Fruit fly (Drosophila melanogaster) whole organism, prepupa: Measurements from ENCODE around the gene jhamt.

Experiments used
- Blimp-1 ChIP-seq: fragments of 200-800 bp; sonication (Bioruptor generic); optimal IDR thresholded peaks from 3 replicates; lab custom pipeline; 2017; ENCODE audit warnings: missing biosample characterization, missing genetic modification characterization, mild to moderate bottlenecking, moderate library complexity, missing genetic modification reagents
- CG10631 ChIP-seq: fragments of 200-800 bp; sonication (Bioruptor generic); optimal IDR thresholded peaks from 2 replicates; lab custom pipeline; 2016; ENCODE audit warnings: missing biosample characterization, missing genetic modification characterization
- CG10669 ChIP-seq: fragments of 200-800 bp; sonication (Bioruptor generic); optimal IDR thresholded peaks from 3 replicates; lab custom pipeline; 2018; ENCODE audit warnings: missing biosample characterization, mild to moderate bottlenecking, missing genetic modification characterization, moderate library complexity
- CG11294 ChIP-seq: fragments of 200-800 bp; sonication (Bioruptor generic); IDR thresholded peaks from 2 replicates; pipeline ENCODE4 v1.3.6; 2022; ENCODE audit warnings: missing biosample characterization, missing genetic modification characterization
- CG11762 ChIP-seq: fragments of 200-800 bp; sonication (Bioruptor generic); optimal IDR thresholded peaks from 3 replicates; lab custom pipeline; 2016; ENCODE audit warnings: missing biosample characterization, missing genetic modification characterization; ENCODE audit not compliant: insufficient read depth
- CG15336 ChIP-seq: fragments of 200-800 bp; sonication (Bioruptor generic); IDR thresholded peaks from 2 replicates; pipeline ENCODE4 v1.3.6; 2022; ENCODE audit warnings: missing biosample characterization, missing genetic modification characterization
- CG1621 ChIP-seq: fragments of 200-800 bp; sonication (Bioruptor generic); optimal IDR thresholded peaks from 3 replicates; lab custom pipeline; 2018; ENCODE audit warnings: missing biosample characterization, mild to moderate bottlenecking, missing genetic modification characterization
- CG32006 ChIP-seq: fragments of 200-800 bp; sonication (Bioruptor generic); optimal IDR thresholded peaks from 3 replicates; lab custom pipeline; 2017; ENCODE audit warnings: missing biosample characterization, mild to moderate bottlenecking, missing genetic modification characterization
- CG34406 ChIP-seq: fragments of 200-800 bp; sonication (Bioruptor generic); optimal IDR thresholded peaks from 3 replicates; lab custom pipeline; 2016; ENCODE audit warnings: missing biosample characterization, missing genetic modification characterization
- CG3919 ChIP-seq: fragments of 200-800 bp; sonication (Bioruptor generic); optimal IDR thresholded peaks from 3 replicates; lab custom pipeline; 2016; ENCODE audit warnings: missing biosample characterization, missing genetic modification characterization
- CG6276 ChIP-seq: fragments of 200-800 bp; sonication (Bioruptor generic); optimal IDR thresholded peaks from 2 replicates; lab custom pipeline; 2017; ENCODE audit warnings: missing biosample characterization, mild to moderate bottlenecking, missing genetic modification characterization
- CG6792 ChIP-seq: fragments of 200-800 bp; sonication (Bioruptor generic); optimal IDR thresholded peaks from 3 replicates; lab custom pipeline; 2016; ENCODE audit warnings: missing biosample characterization, missing genetic modification characterization
- CG6854 ChIP-seq: fragments of 200-800 bp; sonication (Bioruptor generic); optimal IDR thresholded peaks from 2 replicates; lab custom pipeline; 2017; ENCODE audit warnings: missing biosample characterization, mild to moderate bottlenecking, missing genetic modification characterization
- CG7368 ChIP-seq: fragments of 200-800 bp; sonication (Bioruptor generic); optimal IDR thresholded peaks from 3 replicates; lab custom pipeline; 2016; ENCODE audit warnings: missing biosample characterization, missing genetic modification characterization
- CG8119 ChIP-seq: fragments of 200-800 bp; sonication (Bioruptor generic); IDR thresholded peaks from 3 replicates; pipeline ENCODE4 v1.3.6; 2022; ENCODE audit warnings: missing biosample characterization, missing genetic modification characterization
- CG9139 ChIP-seq: fragments of 200-800 bp; sonication (Bioruptor generic); optimal IDR thresholded peaks from 3 replicates; lab custom pipeline; 2017; ENCODE audit warnings: missing biosample characterization, mild to moderate bottlenecking, missing genetic modification characterization
- Eip78C ChIP-seq: fragments of 200-800 bp; sonication (Bioruptor generic); peaks from one replicate; lab custom pipeline; 2016; ENCODE audit warnings: missing biosample characterization, missing genetic modification characterization
- Ets21C ChIP-seq: fragments of 200-800 bp; sonication (Bioruptor generic); optimal IDR thresholded peaks from 3 replicates; lab custom pipeline; 2016; ENCODE audit warnings: missing biosample characterization, missing genetic modification characterization
- Gug ChIP-seq: fragments of 200-800 bp; sonication (Bioruptor generic); IDR thresholded peaks from 2 replicates; pipeline ENCODE4 v1.3.6; 2022; ENCODE audit warnings: missing biosample characterization, missing genetic modification characterization
- Hr4 ChIP-seq: fragments of 200-800 bp; sonication (Bioruptor generic); optimal IDR thresholded peaks from 3 replicates; lab custom pipeline; 2016; ENCODE audit warnings: missing biosample characterization, missing genetic modification characterization
- Lpt ChIP-seq: fragments of 200-800 bp; sonication (Bioruptor generic); optimal IDR thresholded peaks from 3 replicates; lab custom pipeline; 2016; ENCODE audit warnings: missing biosample characterization, missing genetic modification characterization
- OdsH ChIP-seq: fragments of 200-800 bp; sonication (Bioruptor generic); optimal IDR thresholded peaks from 3 replicates; lab custom pipeline; 2016; ENCODE audit warnings: missing biosample characterization, missing genetic modification characterization
- Smox ChIP-seq: fragments of 200-800 bp; sonication (Bioruptor generic); optimal IDR thresholded peaks from 3 replicates; lab custom pipeline; 2016; ENCODE audit warnings: missing biosample characterization, missing genetic modification characterization
- Sox102F ChIP-seq: fragments of 200-800 bp; sonication (Bioruptor generic); optimal IDR thresholded peaks from 2 replicates; lab custom pipeline; 2016; ENCODE audit warnings: missing biosample characterization, mild to moderate bottlenecking, missing genetic modification characterization
- Sox14 ChIP-seq: fragments of 200-800 bp; sonication (Bioruptor generic); optimal IDR thresholded peaks from 3 replicates; lab custom pipeline; 2016; ENCODE audit warnings: missing biosample characterization, missing genetic modification characterization
- Sox15 ChIP-seq: fragments of 200-800 bp; sonication (Bioruptor generic); optimal IDR thresholded peaks from 3 replicates; lab custom pipeline; 2016; ENCODE audit warnings: missing biosample characterization, missing genetic modification characterization
- achi ChIP-seq: fragments of 200-800 bp; sonication (Bioruptor generic); optimal IDR thresholded peaks from 3 replicates; lab custom pipeline; 2016; ENCODE audit warnings: missing biosample characterization, missing genetic modification characterization
- acj6 ChIP-seq: fragments of 200-800 bp; sonication (Bioruptor generic); optimal IDR thresholded peaks from 3 replicates; lab custom pipeline; 2016; ENCODE audit warnings: missing biosample characterization, missing genetic modification characterization
- cyc ChIP-seq: fragments of 200-800 bp; sonication (Bioruptor generic); optimal IDR thresholded peaks from 3 replicates; lab custom pipeline; 2016; ENCODE audit warnings: missing biosample characterization, missing genetic modification characterization
- eg ChIP-seq: fragments of 200-800 bp; sonication (Bioruptor generic); IDR thresholded peaks from 3 replicates; pipeline ENCODE4 v1.3.6; 2022; ENCODE audit warnings: missing biosample characterization, missing genetic modification characterization
- esn ChIP-seq: fragments of 200-800 bp; sonication (Bioruptor generic); optimal IDR thresholded peaks from 2 replicates; lab custom pipeline; 2016; ENCODE audit warnings: missing biosample characterization, mild to moderate bottlenecking, missing genetic modification characterization, moderate library complexity
- fkh ChIP-seq: fragments of 200-800 bp; sonication (Bioruptor generic); optimal IDR thresholded peaks from 3 replicates; lab custom pipeline; 2017; ENCODE audit warnings: missing biosample characterization, mild to moderate bottlenecking, missing genetic modification characterization, moderate library complexity
- lz ChIP-seq: fragments of 200-800 bp; sonication (Bioruptor generic); optimal IDR thresholded peaks from 3 replicates; lab custom pipeline; 2016; ENCODE audit warnings: missing biosample characterization, missing genetic modification characterization
- net ChIP-seq: fragments of 200-800 bp; sonication (Bioruptor generic); optimal IDR thresholded peaks from 3 replicates; lab custom pipeline; 2016; ENCODE audit warnings: missing biosample characterization, missing genetic modification characterization
- pdm3 ChIP-seq: fragments of 200-800 bp; sonication (Bioruptor generic); optimal IDR thresholded peaks from 3 replicates; lab custom pipeline; 2016; ENCODE audit warnings: missing biosample characterization, missing genetic modification characterization
- ss ChIP-seq, 2 experiments: fragments of 200-800 bp; sonication (Bioruptor generic); optimal IDR thresholded peaks; 2 replicates in 1 of 2; 3 replicates in 1 of 2; lab custom pipeline; 2017 to 2018; ENCODE audit warnings: mild to moderate bottlenecking in 2 of 2, missing biosample characterization in 2 of 2, missing genetic modification characterization in 2 of 2, moderate library complexity in 1 of 2
- svp ChIP-seq: fragments of 200-800 bp; sonication (Bioruptor generic); peaks from one replicate; lab custom pipeline; 2016; ENCODE audit warnings: missing biosample characterization, missing genetic modification characterization
- topi ChIP-seq: fragments of 200-800 bp; sonication (Bioruptor generic); optimal IDR thresholded peaks from 3 replicates; lab custom pipeline; 2016; ENCODE audit warnings: missing biosample characterization, missing genetic modification characterization
- vri ChIP-seq: fragments of 200-800 bp; sonication (Bioruptor generic); optimal IDR thresholded peaks from 3 replicates; lab custom pipeline; 2016; ENCODE audit warnings: missing biosample characterization, mild to moderate bottlenecking, missing genetic modification characterization

jhamt gene

DNA sequence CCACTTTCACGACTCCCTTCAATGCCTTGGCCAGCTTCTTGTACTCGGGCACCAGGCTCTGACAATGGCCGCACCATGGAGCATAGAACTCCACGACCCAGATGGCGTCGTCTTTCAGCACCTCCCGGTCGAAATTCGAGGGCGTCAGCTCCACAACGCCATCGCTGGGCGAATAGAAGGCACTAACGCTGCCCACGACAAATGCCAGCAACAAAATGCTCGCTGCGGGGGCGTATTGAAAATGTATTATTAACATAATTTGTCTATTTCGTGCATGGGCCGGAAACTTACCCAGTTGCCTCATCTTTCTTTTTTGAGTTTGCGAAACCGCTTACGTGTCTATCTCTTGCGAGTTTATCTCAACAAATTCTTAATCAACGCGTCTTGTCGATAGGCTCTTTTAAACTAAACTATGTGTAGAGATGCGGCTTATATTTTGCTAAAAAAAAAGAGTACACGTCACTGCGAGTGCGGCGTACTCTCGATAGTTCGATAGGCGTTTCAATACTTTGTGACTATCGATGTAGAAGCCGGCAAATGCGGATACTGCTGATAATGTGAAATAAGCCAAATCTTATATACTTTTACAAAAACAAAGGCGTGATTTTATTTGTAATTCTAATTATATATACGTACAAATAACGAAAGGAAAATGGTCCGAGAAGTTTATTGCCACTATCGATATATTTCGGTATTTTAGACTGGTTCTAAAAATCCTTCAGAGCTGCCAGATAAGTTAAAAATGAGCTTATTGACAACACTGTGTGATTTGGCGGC, 9.3 kb upstream of the jhamt start, which contains the start of gene CaBP1:
TSS of gene CaBP1 (minus strand) at position 487 of the 777 bp plus-strand sequence.
- TF ChIP-seq Eip78C: peak; percentile 19
- TF ChIP-seq topi: peak; percentile 2
- no peak for TF ChIP-seq eg (GFP tag; lab: Robert Waterston, UW)
- peak; percentile 21 for TF ChIP-seq lz (GFP tag; lab: Kevin White, UChicago)
- TF ChIP-seq svp (GFP tag; lab: Kevin White, UChicago): no peak
- no peak for TF ChIP-seq CG7368 (GFP tag; lab: Kevin White, UChicago)
- no peak for TF ChIP-seq Ets21C (GFP tag; lab: Kevin White, UChicago)
- no peak for TF ChIP-seq CG6276 (GFP tag; lab: Kevin White, UChicago)
- TF ChIP-seq CG11294 (GFP tag; lab: Robert Waterston, UW): no peak
- TF ChIP-seq CG3919 (GFP tag; lab: Kevin White, UChicago): no peak
- no peak for TF ChIP-seq CG11762 (GFP tag; lab: Kevin White, UChicago)
- TF ChIP-seq Hr4: no peak
- peak; percentile 3 for TF ChIP-seq CG1621 (tag; lab: Kevin White, UChicago)
- no peak for TF ChIP-seq Gug (GFP tag; lab: Robert Waterston, UW)
- TF ChIP-seq pdm3: no peak
- TF ChIP-seq fkh (GFP tag; lab: Kevin White, UChicago): no peak
- peak; percentile 38 for TF ChIP-seq CG6854 (GFP tag; lab: Kevin White, UChicago)
- TF ChIP-seq Sox14: no peak
- TF ChIP-seq vri (GFP tag; lab: Kevin White, UChicago): peak; percentile 16

DNA sequence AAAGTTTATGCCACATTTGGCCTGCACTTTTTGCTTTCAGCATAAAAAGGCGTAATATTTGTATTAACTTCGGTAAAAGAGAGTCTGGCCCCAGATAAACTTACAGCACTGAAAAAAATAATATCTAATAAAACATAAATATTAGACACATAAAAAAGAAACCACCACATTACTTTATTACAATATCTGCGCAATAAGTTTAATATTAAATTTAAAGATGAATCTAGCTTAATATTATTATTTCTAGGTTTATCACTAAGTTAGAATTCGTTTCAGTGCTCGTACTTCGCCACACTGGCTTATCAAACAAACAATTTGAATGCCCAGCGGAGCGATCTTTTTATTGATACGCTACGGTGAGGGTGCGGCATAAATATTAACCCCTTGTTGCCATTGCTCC, 7.8 kb upstream of the jhamt start:
- no peak for TF ChIP-seq Lpt (GFP tag; lab: Kevin White, UChicago)
- no peak for TF ChIP-seq CG15336
- peak; percentile 8 for TF ChIP-seq lz (GFP tag; lab: Kevin White, UChicago)
- TF ChIP-seq svp (GFP tag; lab: Kevin White, UChicago): peak; percentile 52
- TF ChIP-seq net: no peak
- peak; percentile 54 for TF ChIP-seq esn
- peak; percentile 15 for TF ChIP-seq CG10631 (GFP tag; lab: Kevin White, UChicago)
- TF ChIP-seq OdsH (GFP tag; lab: Kevin White, UChicago): peak; percentile 39
- TF ChIP-seq topi: peak; percentile 33
- peak; percentile 8 for TF ChIP-seq cyc
- TF ChIP-seq Smox (GFP tag; lab: Kevin White, UChicago): peak; percentile 44
- TF ChIP-seq Blimp-1: no peak
- TF ChIP-seq CG9139 (GFP tag; lab: Kevin White, UChicago): no peak
- peak; percentile 41 for TF ChIP-seq Eip78C
- peak; percentile 11 for TF ChIP-seq achi (GFP tag; lab: Kevin White, UChicago)
- TF ChIP-seq acj6 (GFP tag; lab: Kevin White, UChicago): peak; percentile 10
- no peak for TF ChIP-seq CG1621 (tag; lab: Kevin White, UChicago)
- no peak for TF ChIP-seq CG11294 (GFP tag; lab: Robert Waterston, UW)
- TF ChIP-seq Sox15 (GFP tag; lab: Kevin White, UChicago): no peak
- peak; percentile 4 for TF ChIP-seq CG6792 (GFP tag; lab: Kevin White, UChicago)
- TF ChIP-seq ss (GFP tag; optimal IDR thresholded peaks at IDR 0.05; lab: Kevin White, UChicago): no peak
- no peak for TF ChIP-seq CG8119 (GFP tag; lab: Robert Waterston, UW)
- peak; percentile 38 for TF ChIP-seq Sox102F (GFP tag; lab: Kevin White, UChicago)
- TF ChIP-seq CG32006 (GFP tag; lab: Kevin White, UChicago): no peak
- TF ChIP-seq CG34406: no peak
- no peak for TF ChIP-seq CG6276 (GFP tag; lab: Kevin White, UChicago)
- TF ChIP-seq CG10669: peak; percentile 4
- TF ChIP-seq, all 60 proteins: peak for 14
